Worm (Caenorhabditis elegans): Measurements from ENCODE around the gene dnc-4.
"Not testable (repeated sequence)": the region's sequence is repeated elsewhere in the genome, so short reads cannot be mapped to it uniquely, and the experiment has no call there.

Gene dnc-4

DNA sequence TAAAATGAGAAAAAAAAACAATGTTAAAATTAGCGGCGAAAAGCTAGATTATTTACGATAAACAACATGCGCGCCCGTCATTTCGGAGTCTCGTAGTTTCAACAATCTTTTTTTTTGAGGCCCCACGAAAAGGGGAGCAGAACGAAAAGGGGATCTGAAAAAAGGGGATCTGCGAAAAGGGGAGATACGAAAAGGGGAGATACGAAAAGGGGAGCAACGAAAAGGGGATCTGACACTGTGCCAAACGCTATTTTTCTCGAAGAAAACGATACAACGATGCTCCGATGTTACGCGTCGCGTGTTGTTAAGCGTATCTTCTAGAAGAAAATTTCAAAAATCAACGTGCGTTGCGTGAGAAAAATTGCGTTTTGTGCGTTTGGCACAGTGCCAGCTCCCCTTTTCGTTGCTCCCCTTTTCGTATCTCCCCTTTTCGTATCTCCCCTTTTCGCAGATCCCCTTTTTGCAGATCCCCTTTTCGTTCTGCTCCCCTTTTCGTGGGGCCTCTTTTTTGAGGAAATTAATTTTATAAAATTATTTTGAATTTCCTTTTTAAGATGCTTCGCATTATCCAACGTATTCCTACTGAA is 3.8 kb downstream of the dnc-4 start, which contains the start of gene C26B2.7:
TSS of gene C26B2.7 (plus strand) at position 549 of the 587 bp plus-strand sequence.
- TF ChIP-seq fos-1 (tag; optimal IDR thresholded peaks at IDR 0.05): peak; percentile 15
- TF ChIP-seq nhr-21 (tag; optimal IDR thresholded peaks at IDR 0.05): peak; percentile 69
- peak; percentile 27 to 73 for TF ChIP-seq lsy-2 (tag; optimal IDR thresholded peaks at IDR 0.05)
- TF ChIP-seq C34F6.9 (tag; optimal IDR thresholded peaks at IDR 0.05): peak; percentile 40
- TF ChIP-seq mab-5 (tag; optimal IDR thresholded peaks at IDR 0.05): peak; percentile 25
- peak; percentile 66 for TF ChIP-seq lin-13 (GFP tag; optimal IDR thresholded peaks at IDR 0.05)
- TF ChIP-seq R02D3.7 (tag; optimal IDR thresholded peaks at IDR 0.05): peak; percentile 54
- peak; percentile 49 for TF ChIP-seq crh-2 (tag; optimal IDR thresholded peaks at IDR 0.05)
- peak; percentile 52 for TF ChIP-seq nhr-129 (tag; optimal IDR thresholded peaks at IDR 0.05)
- TF ChIP-seq sma-3 (GFP tag; optimal IDR thresholded peaks at IDR 0.05): peak; percentile 90
- TF ChIP-seq unc-55 (GFP tag; optimal IDR thresholded peaks at IDR 0.05): peak; percentile 85
- peak; percentile 67 for TF ChIP-seq gmeb-1 (tag; optimal IDR thresholded peaks at IDR 0.05)
- peak; percentile 77 for TF ChIP-seq sma-9 (GFP tag; optimal IDR thresholded peaks at IDR 0.05)
- not testable (repeated sequence) for TF ChIP-seq sma-9 (tag; optimal IDR thresholded peaks at IDR 0.05)
- TF ChIP-seq F13H6.1 (tag; optimal IDR thresholded peaks at IDR 0.05): peak; percentile 84
- TF ChIP-seq ztf-4 (tag; optimal IDR thresholded peaks at IDR 0.05): peak; percentile 63

DNA sequence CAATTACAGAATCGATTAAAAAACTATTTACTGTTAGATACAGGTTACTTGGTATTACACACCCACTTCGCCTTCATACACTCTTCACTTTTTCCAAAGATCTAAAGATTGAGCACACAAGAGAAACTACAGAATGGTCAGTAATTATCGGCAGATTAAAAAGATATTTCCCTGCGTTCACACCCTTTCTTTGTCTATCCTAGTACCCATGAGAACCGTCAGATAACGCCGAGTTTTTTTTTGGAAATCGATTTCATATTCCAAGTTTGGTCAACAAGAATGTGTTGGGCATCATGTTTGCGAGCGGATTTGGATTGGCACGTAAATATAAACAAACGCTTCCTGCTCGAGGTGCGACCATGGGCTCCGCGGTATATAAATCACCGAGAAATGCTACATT is 5.8 kb downstream of the dnc-4 start, which contains the start of gene C26B2.8:
TSS of gene C26B2.8 (plus strand) at position 301 of the 400 bp plus-strand sequence.
- TF ChIP-seq ztf-1 (GFP tag; conservative IDR thresholded peaks at IDR 0.05) (no peak), Y55F3AM.14 (GFP tag; optimal IDR thresholded peaks at IDR 0.05) (no peak), nhr-10 (tag; optimal IDR thresholded peaks at IDR 0.05) (no peak), nhr-11 (tag; optimal IDR thresholded peaks at IDR 0.05) (no peak), nhr-129 (tag; optimal IDR thresholded peaks at IDR 0.05) (no peak), lin-13 (GFP tag; optimal IDR thresholded peaks at IDR 0.05) (no peak), ceh-16 (tag; optimal IDR thresholded peaks at IDR 0.05) (no peak), elt-3 (tag; optimal IDR thresholded peaks at IDR 0.05) (no peak), elt-1 (tag; optimal IDR thresholded peaks at IDR 0.05) (no peak), ama-1 (optimal IDR thresholded peaks at IDR 0.05) (no peak), sma-3 (GFP tag; optimal IDR thresholded peaks at IDR 0.05) (no peak), nhr-23 (tag; optimal IDR thresholded peaks at IDR 0.05) (no peak), nhr-77 (tag; optimal IDR thresholded peaks at IDR 0.05) (no peak), aly-2 (tag; optimal IDR thresholded peaks at IDR 0.05) (no peak), mbf-1 (tag; optimal IDR thresholded peaks at IDR 0.05) (no peak), zag-1 (tag; optimal IDR thresholded peaks at IDR 0.05) (no peak), ceh-82 (tag; optimal IDR thresholded peaks at IDR 0.05) (no peak), sma-9 (GFP tag; optimal IDR thresholded peaks at IDR 0.05) (no peak), sma-9 (tag; optimal IDR thresholded peaks at IDR 0.05) (no peak), gmeb-1 (tag; optimal IDR thresholded peaks at IDR 0.05) (no peak), fos-1 (tag; optimal IDR thresholded peaks at IDR 0.05) (no peak)

DNA sequence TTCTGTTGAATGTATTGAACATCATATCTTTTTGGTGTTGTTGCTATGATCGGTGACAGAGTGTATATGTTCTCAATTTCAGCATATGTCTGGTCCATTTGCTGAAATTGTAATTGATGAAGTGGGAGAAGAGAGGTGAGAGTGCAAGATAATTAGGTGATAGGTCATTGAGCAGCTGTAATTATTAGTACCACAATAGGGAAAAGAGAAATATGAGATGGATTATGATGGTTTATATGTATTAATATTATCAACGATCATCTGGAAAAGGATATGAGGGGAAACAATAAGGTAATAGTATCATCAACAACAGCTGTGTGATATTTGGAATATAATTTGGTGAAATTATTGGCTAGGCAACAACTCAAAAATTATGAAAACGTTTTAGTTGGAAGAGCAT is 7.3 kb downstream of the dnc-4 start, which contains the start of gene Y42H9B.3:
TSS of gene Y42H9B.3 (minus strand) at position 101 of the 400 bp plus-strand sequence.
- TF ChIP-seq F13H6.1 (tag; optimal IDR thresholded peaks at IDR 0.05): no peak
- TF ChIP-seq skn-1 (tag; optimal IDR thresholded peaks at IDR 0.05): no peak
- no peak for TF ChIP-seq mdl-1 (tag; optimal IDR thresholded peaks at IDR 0.05)
- TF ChIP-seq lin-13 (GFP tag; optimal IDR thresholded peaks at IDR 0.05): no peak
- TF ChIP-seq zag-1 (tag; optimal IDR thresholded peaks at IDR 0.05): no peak
- no peak for TF ChIP-seq snpc-4 (tag; optimal IDR thresholded peaks at IDR 0.05)
- no peak for TF ChIP-seq nhr-10 (tag; optimal IDR thresholded peaks at IDR 0.05)
- TF ChIP-seq C34F6.9 (tag; optimal IDR thresholded peaks at IDR 0.05): no peak
- no peak for TF ChIP-seq elt-1 (tag; optimal IDR thresholded peaks at IDR 0.05)
- no peak for TF ChIP-seq nhr-11 (tag; optimal IDR thresholded peaks at IDR 0.05)
- no peak for TF ChIP-seq mab-5 (tag; optimal IDR thresholded peaks at IDR 0.05)
- no peak for TF ChIP-seq ama-1 (optimal IDR thresholded peaks at IDR 0.05)
- TF ChIP-seq ztf-4 (tag; optimal IDR thresholded peaks at IDR 0.05): no peak
- no peak for TF ChIP-seq Y55F3AM.14 (GFP tag; optimal IDR thresholded peaks at IDR 0.05)
- no peak for TF ChIP-seq elt-3 (tag; optimal IDR thresholded peaks at IDR 0.05)
- TF ChIP-seq nhr-77 (tag; optimal IDR thresholded peaks at IDR 0.05): no peak
- TF ChIP-seq lsy-2 (tag; optimal IDR thresholded peaks at IDR 0.05): no peak

- TF ChIP-seq nhr-12 (tag; optimal IDR thresholded peaks at IDR 0.05): no peak
- TF ChIP-seq C34F6.9 (tag; optimal IDR thresholded peaks at IDR 0.05): no peak
- no peak for TF ChIP-seq Y55F3AM.14 (GFP tag; optimal IDR thresholded peaks at IDR 0.05)
- no peak for TF ChIP-seq unc-55 (GFP tag; optimal IDR thresholded peaks at IDR 0.05)
- no peak for TF ChIP-seq nhr-129 (tag; optimal IDR thresholded peaks at IDR 0.05)
- TF ChIP-seq nhr-6 (tag; optimal IDR thresholded peaks at IDR 0.05): no peak
- TF ChIP-seq unc-62 (GFP tag; optimal IDR thresholded peaks at IDR 0.05): no peak
These were observed 9.1 kb downstream of the dnc-4 start for ce11 chrIV:8010521-8010920.
